Fruit fly (Drosophila melanogaster) whole organism, embryonic: ENCODE data around the gene Vajk2.

ENCODE experiments used
- CG17328 ChIP-seq: fragments of 200-800 bp; sonication (Bioruptor generic); IDR thresholded peaks from 2 replicates; pipeline ENCODE4 v1.3.6; 2022; ENCODE audit warnings: missing biosample characterization, missing genetic modification characterization
- hkb ChIP-seq, 2 experiments: fragments of 200-800 bp in 1 of 2; fragments of >200 bp in 1 of 2; sonication (Bioruptor generic) in 1 of 2; IDR thresholded peaks in 1 of 2; optimal IDR thresholded peaks in 1 of 2; 2 replicates each; pipeline versions ENCODE4 v1.3.6 to Lab custom; 2017 to 2022; ENCODE audit warnings: missing biosample characterization in 1 of 2, missing genetic modification characterization in 1 of 2
- ken ChIP-seq: fragments of 200-800 bp; sonication (Bioruptor generic); IDR thresholded peaks from 3 replicates; pipeline ENCODE4 v1.3.6; 2022; ENCODE audit warnings: missing biosample characterization, missing genetic modification characterization

- TF ChIP-seq CG17328 (GFP tag; lab: Robert Waterston, UW) (no peak), hkb (optimal IDR thresholded peaks at IDR 0.05; lab: Kevin White, UChicago) (no peak), hkb (GFP tag; IDR thresholded peaks at IDR 0.05; lab: Robert Waterston, UW) (no peak), ken (GFP tag; lab: Robert Waterston, UW) (no peak)
Observed at dm6 chr2L:13884678-13885303, 49.7 kb downstream of the Vajk2 start.
